Fruit fly (Drosophila melanogaster): ENCODE measurements around the gene CG12402.
A peak's percentile ranks its signal among the peaks of the same experiment; 100 is the strongest.

Gene CG12402

DNA sequence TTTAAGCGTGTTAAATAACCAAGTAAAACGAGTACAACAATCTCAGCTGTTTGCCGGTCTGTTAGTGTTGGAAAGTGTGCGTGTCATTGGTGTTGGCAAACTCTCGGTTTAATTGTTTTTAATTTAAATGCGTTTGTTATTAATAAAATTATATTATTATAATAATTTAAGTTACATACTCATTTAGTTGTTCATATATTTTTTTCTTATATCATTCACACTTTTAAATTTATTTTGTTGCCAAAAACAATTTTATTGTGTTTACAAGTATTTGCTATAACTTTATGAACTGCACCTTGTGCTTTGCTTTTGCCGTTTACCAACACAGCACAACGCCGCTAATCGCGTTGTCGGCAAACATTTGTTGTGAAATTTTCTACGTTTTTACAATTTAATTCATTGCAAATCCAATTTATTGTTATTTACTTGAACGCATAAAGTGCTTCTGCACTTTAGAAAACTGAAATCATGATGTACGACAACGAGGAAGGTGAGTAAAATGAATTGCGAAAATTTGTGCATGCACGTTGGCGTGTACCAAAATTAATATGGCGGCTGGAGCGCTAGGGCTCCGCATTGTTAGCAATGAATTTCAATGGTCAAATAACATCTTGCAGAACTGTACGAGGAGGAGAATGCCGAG lies 17.5 kb upstream of the CG12402 start, which contains the start of the genes 140up and Polr2B:
140up (minus strand) TSS at position 70 of the 643 bp plus-strand sequence.
Polr2B (plus strand) TSS at position 313 of the 643 bp plus-strand sequence.
- no peak for TF ChIP-seq Hr39 (optimal IDR thresholded peaks at IDR 0.05)
- peak; percentile 93 for TF ChIP-seq CG33557 (GFP tag; optimal IDR thresholded peaks at IDR 0.05)
- TF ChIP-seq chm (GFP tag; IDR thresholded peaks at IDR 0.05), result 0 out of 2 replicates have a peak, but pooled peaks have one; percentile 43
- peak; percentile 93 for TF ChIP-seq CG15269 (tag; optimal IDR thresholded peaks at IDR 0.05)
- TF ChIP-seq Trl (optimal IDR thresholded peaks at IDR 0.05), result no peak
- peak; percentile 75 for TF ChIP-seq Trl (GFP tag; optimal IDR thresholded peaks at IDR 0.05)
- peak; percentile 94 for TF ChIP-seq CG7839 (tag; optimal IDR thresholded peaks at IDR 0.05)
- TF ChIP-seq CkIIα-i1 (GFP tag; IDR thresholded peaks at IDR 0.05), result peak; percentile 57; the same call in 1 of the 2 replicates
- peak; percentile 86 for TF ChIP-seq CG13123 (GFP tag; optimal IDR thresholded peaks at IDR 0.05)
- peak; percentile 80 for TF ChIP-seq Poxn (GFP tag; IDR thresholded peaks at IDR 0.05)
- TF ChIP-seq Pdp1 (GFP tag; optimal IDR thresholded peaks at IDR 0.05), result peak; percentile 62 to 86
- peak; percentile 97 for TF ChIP-seq gem (tag; optimal IDR thresholded peaks at IDR 0.05)
- TF ChIP-seq CG4404 (GFP tag; IDR thresholded peaks at IDR 0.05), result peak; percentile 91
- TF ChIP-seq Hsf (GFP tag; optimal IDR thresholded peaks at IDR 0.05), result peak; percentile 87
- TF ChIP-seq cg (GFP tag; optimal IDR thresholded peaks at IDR 0.05), result no peak
- TF ChIP-seq gcm (GFP tag; optimal IDR thresholded peaks at IDR 0.05), result peak; percentile 89
- peak; percentile 91 for TF ChIP-seq CG16815 (GFP tag; optimal IDR thresholded peaks at IDR 0.05)
- peak; percentile 58 for TF ChIP-seq corto (GFP tag; optimal IDR thresholded peaks at IDR 0.05)
- TF ChIP-seq CG7745 (tag; optimal IDR thresholded peaks at IDR 0.05), result no peak
- TF ChIP-seq vvl (GFP tag; IDR thresholded peaks at IDR 0.05), result peak; percentile 96
- peak; percentile 91 for TF ChIP-seq ara (GFP tag; IDR thresholded peaks at IDR 0.05)
- TF ChIP-seq phol (tag; optimal IDR thresholded peaks at IDR 0.05), result peak; percentile 94
- TF ChIP-seq CG11085 (GFP tag; IDR thresholded peaks at IDR 0.05), result peak; percentile 94
- TF ChIP-seq abd-A (tag; optimal IDR thresholded peaks at IDR 0.05), result no peak
- TF ChIP-seq CG12236 (GFP tag; optimal IDR thresholded peaks at IDR 0.05), result no peak
- peak; percentile 87 for TF ChIP-seq CG17328 (GFP tag; IDR thresholded peaks at IDR 0.05)
- peak; percentile 76 for TF ChIP-seq kah (GFP tag; optimal IDR thresholded peaks at IDR 0.05)
- TF ChIP-seq cwo (GFP tag; optimal IDR thresholded peaks at IDR 0.05), result peak; percentile 83
- TF ChIP-seq Meics (GFP tag; optimal IDR thresholded peaks at IDR 0.05), result peak; percentile 92
- no peak for TF ChIP-seq sc (optimal IDR thresholded peaks at IDR 0.05)
- TF ChIP-seq sc (GFP tag; optimal IDR thresholded peaks at IDR 0.05), result peak; percentile 88
- peak; percentile 94 for TF ChIP-seq CG8924 (tag; optimal IDR thresholded peaks at IDR 0.05)
- peak; percentile 93 for TF ChIP-seq NfI (GFP tag; optimal IDR thresholded peaks at IDR 0.05)
- no peak for TF ChIP-seq Stat92E (GFP tag; optimal IDR thresholded peaks at IDR 0.05)
- peak; percentile 83 for TF ChIP-seq GATAe (GFP tag; conservative IDR thresholded peaks at IDR 0.05)
- TF ChIP-seq Mes4 (GFP tag; optimal IDR thresholded peaks at IDR 0.05), result peak; percentile 52
- peak; percentile 97 for TF ChIP-seq CoRest (tag; optimal IDR thresholded peaks at IDR 0.05)
- peak; percentile 73 for TF ChIP-seq CG7987 (GFP tag; optimal IDR thresholded peaks at IDR 0.05)
- TF ChIP-seq CG6683 (GFP tag; optimal IDR thresholded peaks at IDR 0.05), result no peak
- TF ChIP-seq CG3847 (GFP tag; IDR thresholded peaks at IDR 0.05), result peak; percentile 97
- peak; percentile 93 for TF ChIP-seq CG12104 (GFP tag; optimal IDR thresholded peaks at IDR 0.05)
- no peak for TF ChIP-seq z (GFP tag; IDR thresholded peaks at IDR 0.05)
- peak; percentile 69 for TF ChIP-seq Side (GFP tag; optimal IDR thresholded peaks at IDR 0.05)
- TF ChIP-seq CG3995 (GFP tag; optimal IDR thresholded peaks at IDR 0.05), result peak; percentile 48
- TF ChIP-seq CG1602 (GFP tag; optimal IDR thresholded peaks at IDR 0.05), result peak; percentile 94
- peak; percentile 94 for TF ChIP-seq Hmr (GFP tag; optimal IDR thresholded peaks at IDR 0.05)
- peak; percentile 93 for TF ChIP-seq zen (tag; optimal IDR thresholded peaks at IDR 0.05)
- TF ChIP-seq CG4328 (GFP tag; optimal IDR thresholded peaks at IDR 0.05), result peak; percentile 92
- peak; percentile 92 for TF ChIP-seq Oli (tag; optimal IDR thresholded peaks at IDR 0.05)
- TF ChIP-seq Mad (GFP tag; optimal IDR thresholded peaks at IDR 0.05), result peak; percentile 89
